Worm (Caenorhabditis elegans): ENCODE measurements around the gene fbxb-97.

The fbxb-97 gene

ce11 chrII:1808217-1808616 lies 39.7 kb downstream of the fbxb-97 start, which contains the start of gene C08F1.8:
C08F1.8 (minus strand) TSS chrII:1808317.
- TF ChIP-seq zip-8 (tag; optimal IDR thresholded peaks at IDR 0.05) (no peak), ces-1 (GFP tag; optimal IDR thresholded peaks at IDR 0.05) (no peak), unc-120 (tag; optimal IDR thresholded peaks at IDR 0.05; ENCODE audit: poor library complexity, severe bottlenecking) (no peak), lin-32 (GFP tag; optimal IDR thresholded peaks at IDR 0.05) (no peak), blmp-1 (tag; optimal IDR thresholded peaks at IDR 0.05) (no peak), nhr-2 (tag; optimal IDR thresholded peaks at IDR 0.05) (no peak), nhr-76 (tag; optimal IDR thresholded peaks at IDR 0.05) (no peak), lin-13 (tag; optimal IDR thresholded peaks at IDR 0.05) (no peak), unc-39 (tag; optimal IDR thresholded peaks at IDR 0.05) (no peak), M03D4.4 (tag; optimal IDR thresholded peaks at IDR 0.05) (no peak), bed-3 (GFP tag; optimal IDR thresholded peaks at IDR 0.05) (no peak), sptf-1 (tag; optimal IDR thresholded peaks at IDR 0.05) (no peak)

- TF ChIP-seq zip-8 (tag; optimal IDR thresholded peaks at IDR 0.05) (no peak), flh-1 (GFP tag; optimal IDR thresholded peaks at IDR 0.05) (no peak), tbx-8 (GFP tag; optimal IDR thresholded peaks at IDR 0.05) (no peak), cnd-1 (tag; optimal IDR thresholded peaks at IDR 0.05) (no peak), mls-2 (tag; optimal IDR thresholded peaks at IDR 0.05) (no peak), unc-39 (tag; optimal IDR thresholded peaks at IDR 0.05) (no peak), ceh-43 (GFP tag; optimal IDR thresholded peaks at IDR 0.05) (no peak), snpc-4 (tag; optimal IDR thresholded peaks at IDR 0.05) (no peak), lin-32 (GFP tag; optimal IDR thresholded peaks at IDR 0.05) (no peak), M03D4.4 (tag; optimal IDR thresholded peaks at IDR 0.05) (no peak), blmp-1 (tag; optimal IDR thresholded peaks at IDR 0.05) (no peak), sptf-1 (tag; optimal IDR thresholded peaks at IDR 0.05) (no peak), nhr-28 (tag; optimal IDR thresholded peaks at IDR 0.05) (no peak), mab-5 (tag; optimal IDR thresholded peaks at IDR 0.05) (no peak), nhr-237 (tag; optimal IDR thresholded peaks at IDR 0.05) (no peak), ceh-83 (GFP tag; optimal IDR thresholded peaks at IDR 0.05) (no peak), drap-1 (GFP tag; optimal IDR thresholded peaks at IDR 0.05) (no peak), ztf-11 (tag; optimal IDR thresholded peaks at IDR 0.05) (no peak)
These were observed 41.6 kb downstream of the fbxb-97 start, which contains the start of gene C08F1.12 for ce11 chrII:1806358-1806757. C08F1.12 (minus strand) TSS chrII:1806458.
